Fruit fly (Drosophila melanogaster) whole organism, prepupa: ENCODE measurements around the gene c12.2.

Experiments
- Blimp-1 ChIP-seq: fragments of 200-800 bp; sonication (Bioruptor generic); optimal IDR thresholded peaks from 3 replicates; lab custom pipeline; 2017; ENCODE audit warnings: missing biosample characterization, missing genetic modification characterization, mild to moderate bottlenecking, moderate library complexity, missing genetic modification reagents
- CG10669 ChIP-seq: fragments of 200-800 bp; sonication (Bioruptor generic); optimal IDR thresholded peaks from 3 replicates; lab custom pipeline; 2018; ENCODE audit warnings: missing biosample characterization, mild to moderate bottlenecking, missing genetic modification characterization, moderate library complexity
- CG11902 ChIP-seq: fragments of 200-800 bp; sonication (Bioruptor generic); optimal IDR thresholded peaks from 3 replicates; lab custom pipeline; 2016; ENCODE audit warnings: missing biosample characterization, missing genetic modification characterization
- CG15336 ChIP-seq: fragments of 200-800 bp; sonication (Bioruptor generic); IDR thresholded peaks from 2 replicates; pipeline ENCODE4 v1.3.6; 2022; ENCODE audit warnings: missing biosample characterization, missing genetic modification characterization
- CG1621 ChIP-seq: fragments of 200-800 bp; sonication (Bioruptor generic); optimal IDR thresholded peaks from 3 replicates; lab custom pipeline; 2018; ENCODE audit warnings: missing biosample characterization, mild to moderate bottlenecking, missing genetic modification characterization
- CG3032 ChIP-seq: fragments of 200-800 bp; optimal IDR thresholded peaks from 2 replicates; lab custom pipeline; 2019; ENCODE audit warnings: missing biosample characterization, mild to moderate bottlenecking, missing genetic modification characterization, moderate library complexity
- CG32006 ChIP-seq: fragments of 200-800 bp; sonication (Bioruptor generic); optimal IDR thresholded peaks from 3 replicates; lab custom pipeline; 2017; ENCODE audit warnings: missing biosample characterization, mild to moderate bottlenecking, missing genetic modification characterization
- CG34406 ChIP-seq: fragments of 200-800 bp; sonication (Bioruptor generic); optimal IDR thresholded peaks from 3 replicates; lab custom pipeline; 2016; ENCODE audit warnings: missing biosample characterization, missing genetic modification characterization
- CG3919 ChIP-seq: fragments of 200-800 bp; sonication (Bioruptor generic); optimal IDR thresholded peaks from 3 replicates; lab custom pipeline; 2016; ENCODE audit warnings: missing biosample characterization, missing genetic modification characterization
- CG6276 ChIP-seq: fragments of 200-800 bp; sonication (Bioruptor generic); optimal IDR thresholded peaks from 2 replicates; lab custom pipeline; 2017; ENCODE audit warnings: missing biosample characterization, mild to moderate bottlenecking, missing genetic modification characterization
- CG6792 ChIP-seq: fragments of 200-800 bp; sonication (Bioruptor generic); optimal IDR thresholded peaks from 3 replicates; lab custom pipeline; 2016; ENCODE audit warnings: missing biosample characterization, missing genetic modification characterization
- CG6808 ChIP-seq: fragments of 200-800 bp; sonication (Bioruptor generic); optimal IDR thresholded peaks from 3 replicates; lab custom pipeline; 2017; ENCODE audit warnings: missing biosample characterization, missing genetic modification characterization, mild to moderate bottlenecking, moderate library complexity, missing genetic modification reagents
- CG6854 ChIP-seq: fragments of 200-800 bp; sonication (Bioruptor generic); optimal IDR thresholded peaks from 2 replicates; lab custom pipeline; 2017; ENCODE audit warnings: missing biosample characterization, mild to moderate bottlenecking, missing genetic modification characterization
- CG7368 ChIP-seq: fragments of 200-800 bp; sonication (Bioruptor generic); optimal IDR thresholded peaks from 3 replicates; lab custom pipeline; 2016; ENCODE audit warnings: missing biosample characterization, missing genetic modification characterization
- CG8119 ChIP-seq: fragments of 200-800 bp; sonication (Bioruptor generic); IDR thresholded peaks from 3 replicates; pipeline ENCODE4 v1.3.6; 2022; ENCODE audit warnings: missing biosample characterization, missing genetic modification characterization
- CG8632 ChIP-seq: fragments of 200-800 bp; sonication (Bioruptor generic); optimal IDR thresholded peaks from 3 replicates; lab custom pipeline; 2016; ENCODE audit warnings: missing biosample characterization, missing genetic modification characterization
- Eip78C ChIP-seq: fragments of 200-800 bp; sonication (Bioruptor generic); peaks from one replicate; lab custom pipeline; 2016; ENCODE audit warnings: missing biosample characterization, missing genetic modification characterization
- Eip93F ChIP-seq: fragments of 200-800 bp; sonication (Bioruptor generic); optimal IDR thresholded peaks from 2 replicates; lab custom pipeline; 2016; ENCODE audit warnings: missing biosample characterization, mild to moderate bottlenecking, missing genetic modification characterization
- Ets21C ChIP-seq: fragments of 200-800 bp; sonication (Bioruptor generic); optimal IDR thresholded peaks from 3 replicates; lab custom pipeline; 2016; ENCODE audit warnings: missing biosample characterization, missing genetic modification characterization
- Hr38 ChIP-seq: sonication (Bioruptor generic); optimal IDR thresholded peaks from 2 replicates; lab custom pipeline; 2016; ENCODE audit warnings: missing biosample characterization, missing genetic modification characterization
- Sox102F ChIP-seq: fragments of 200-800 bp; sonication (Bioruptor generic); optimal IDR thresholded peaks from 2 replicates; lab custom pipeline; 2016; ENCODE audit warnings: missing biosample characterization, mild to moderate bottlenecking, missing genetic modification characterization
- Sox14 ChIP-seq: fragments of 200-800 bp; sonication (Bioruptor generic); optimal IDR thresholded peaks from 3 replicates; lab custom pipeline; 2016; ENCODE audit warnings: missing biosample characterization, missing genetic modification characterization
- Sox15 ChIP-seq: fragments of 200-800 bp; sonication (Bioruptor generic); optimal IDR thresholded peaks from 3 replicates; lab custom pipeline; 2016; ENCODE audit warnings: missing biosample characterization, missing genetic modification characterization
- cyc ChIP-seq: fragments of 200-800 bp; sonication (Bioruptor generic); optimal IDR thresholded peaks from 3 replicates; lab custom pipeline; 2016; ENCODE audit warnings: missing biosample characterization, missing genetic modification characterization
- eg ChIP-seq: fragments of 200-800 bp; sonication (Bioruptor generic); IDR thresholded peaks from 3 replicates; pipeline ENCODE4 v1.3.6; 2022; ENCODE audit warnings: missing biosample characterization, missing genetic modification characterization
- esn ChIP-seq: fragments of 200-800 bp; sonication (Bioruptor generic); optimal IDR thresholded peaks from 2 replicates; lab custom pipeline; 2016; ENCODE audit warnings: missing biosample characterization, mild to moderate bottlenecking, missing genetic modification characterization, moderate library complexity
- net ChIP-seq: fragments of 200-800 bp; sonication (Bioruptor generic); optimal IDR thresholded peaks from 3 replicates; lab custom pipeline; 2016; ENCODE audit warnings: missing biosample characterization, missing genetic modification characterization
- pdm3 ChIP-seq: fragments of 200-800 bp; sonication (Bioruptor generic); optimal IDR thresholded peaks from 3 replicates; lab custom pipeline; 2016; ENCODE audit warnings: missing biosample characterization, missing genetic modification characterization
- salr ChIP-seq, 2 experiments: fragments of 200-800 bp; sonication (Bioruptor generic); optimal IDR thresholded peaks; 3 replicates each; lab custom pipeline; 2016 to 2018; ENCODE audit warnings: missing biosample characterization in 2 of 2, missing genetic modification characterization in 2 of 2, mild to moderate bottlenecking in 1 of 2
- ss ChIP-seq, 2 experiments: fragments of 200-800 bp; sonication (Bioruptor generic); optimal IDR thresholded peaks; 2 replicates in 1 of 2; 3 replicates in 1 of 2; lab custom pipeline; 2017 to 2018; ENCODE audit warnings: mild to moderate bottlenecking in 2 of 2, missing biosample characterization in 2 of 2, missing genetic modification characterization in 2 of 2, moderate library complexity in 1 of 2
- vri ChIP-seq: fragments of 200-800 bp; sonication (Bioruptor generic); optimal IDR thresholded peaks from 3 replicates; lab custom pipeline; 2016; ENCODE audit warnings: missing biosample characterization, mild to moderate bottlenecking, missing genetic modification characterization

Gene c12.2

dm6 chrX:9319140-9319539 is at the start of gene c12.2, which contains the start of gene c12.1:
c12.2 (plus strand) TSS chrX:9319359.
c12.1 (minus strand) TSS chrX:9319223.
- TF ChIP-seq CG6808 (GFP tag; lab: Kevin White, UChicago) (peak; percentile 100), CG11902 (GFP tag; lab: Kevin White, UChicago) (no peak), CG7368 (GFP tag; lab: Kevin White, UChicago) (no peak), CG6792 (GFP tag; lab: Kevin White, UChicago) (no peak), CG15336 (GFP tag; lab: Robert Waterston, UW) (no peak), CG34406 (GFP tag; lab: Kevin White, UChicago) (no peak), CG1621 (tag; lab: Kevin White, UChicago) (no peak), Sox14 (GFP tag; lab: Kevin White, UChicago) (peak; percentile 71), salr (GFP tag; optimal IDR thresholded peaks at IDR 0.05; lab: Kevin White, UChicago) (no peak)

dm6 chrX:9269825-9270224 is 49.3 kb upstream of the c12.2 start, which contains the start of gene CG17440:
CG17440 (minus strand) TSS chrX:9269925.
- no peak for TF ChIP-seq CG6276
- no peak for TF ChIP-seq eg
- no peak for TF ChIP-seq cyc (GFP tag; lab: Kevin White, UChicago)
- no peak for TF ChIP-seq ss (GFP tag; optimal IDR thresholded peaks at IDR 0.05; lab: Kevin White, UChicago)
- TF ChIP-seq pdm3 (GFP tag; lab: Kevin White, UChicago), result no peak
- no peak for TF ChIP-seq CG6792 (GFP tag; lab: Kevin White, UChicago)
- no peak for TF ChIP-seq CG3919 (GFP tag; lab: Kevin White, UChicago)
- no peak for TF ChIP-seq CG3032 (tag; lab: Kevin White, UChicago)
- no peak for TF ChIP-seq CG8632 (GFP tag; lab: Kevin White, UChicago)
- TF ChIP-seq Blimp-1 (GFP tag; lab: Kevin White, UChicago), result no peak
- TF ChIP-seq Ets21C, result no peak
- no peak for TF ChIP-seq CG10669 (GFP tag; lab: Kevin White, UChicago)
- no peak for TF ChIP-seq salr (GFP tag; optimal IDR thresholded peaks at IDR 0.05; lab: Kevin White, UChicago)
- TF ChIP-seq net, result no peak
- TF ChIP-seq vri (GFP tag; lab: Kevin White, UChicago), result no peak
- TF ChIP-seq Eip78C (GFP tag; lab: Kevin White, UChicago), result no peak
- TF ChIP-seq Eip93F (GFP tag; lab: Kevin White, UChicago), result no peak
- TF ChIP-seq Sox15 (GFP tag; lab: Kevin White, UChicago), result no peak

- TF ChIP-seq CG11902 (GFP tag; lab: Kevin White, UChicago), result no peak
- peak; percentile 24 for TF ChIP-seq esn (GFP tag; lab: Kevin White, UChicago)
These were observed 46.2 kb upstream of the c12.2 start, which contains the start of the genes Cfp1 and Aladin for dm6 chrX:9272830-9273507. Cfp1 (minus strand) TSS chrX:9272960. Aladin (plus strand) TSS chrX:9273413.

dm6 chrX:9281998-9282644 is 37.0 kb upstream of the c12.2 start:
- TF ChIP-seq Sox14 (GFP tag; lab: Kevin White, UChicago) (no peak), salr (GFP tag; optimal IDR thresholded peaks at IDR 0.05; lab: Kevin White, UChicago) (no peak), Hr38 (GFP tag; lab: Kevin White, UChicago) (no peak), CG6276 (no peak), CG6792 (GFP tag; lab: Kevin White, UChicago) (no peak), Sox102F (GFP tag; lab: Kevin White, UChicago) (no peak), CG32006 (no peak)

dm6 chrX:9282783-9283289 is 36.3 kb upstream of the c12.2 start, which contains the start of gene c11.1:
c11.1 (minus strand) TSS chrX:9283117.
- no peak for TF ChIP-seq CG6276
- peak; percentile 29 for TF ChIP-seq Eip78C (GFP tag; lab: Kevin White, UChicago)
- TF ChIP-seq CG6854 (GFP tag; lab: Kevin White, UChicago), result no peak
- TF ChIP-seq CG8119 (GFP tag; lab: Robert Waterston, UW), result 0 out of 3 replicates have a peak, but pooled peaks have one; percentile 17
- TF ChIP-seq CG8632 (GFP tag; lab: Kevin White, UChicago), result no peak
- TF ChIP-seq CG15336 (GFP tag; lab: Robert Waterston, UW), result 0 out of 2 replicates have a peak, but pooled peaks have one; percentile 33
- peak; percentile 22 for TF ChIP-seq esn (GFP tag; lab: Kevin White, UChicago)
- peak; percentile 37 for TF ChIP-seq Sox14 (GFP tag; lab: Kevin White, UChicago)
- TF ChIP-seq CG6808 (GFP tag; lab: Kevin White, UChicago), result peak; percentile 64
